Fruit fly (Drosophila melanogaster) whole organism, prepupa: ENCODE data around the gene CG17806.

ENCODE experiments used
- Blimp-1 ChIP-seq: fragments of 200-800 bp; sonication (Bioruptor generic); optimal IDR thresholded peaks from 3 replicates; lab custom pipeline; 2017; ENCODE audit warnings: missing biosample characterization, missing genetic modification characterization, mild to moderate bottlenecking, moderate library complexity, missing genetic modification reagents
- CG10631 ChIP-seq: fragments of 200-800 bp; sonication (Bioruptor generic); optimal IDR thresholded peaks from 2 replicates; lab custom pipeline; 2016; ENCODE audit warnings: missing biosample characterization, missing genetic modification characterization
- CG11294 ChIP-seq: fragments of 200-800 bp; sonication (Bioruptor generic); IDR thresholded peaks from 2 replicates; pipeline ENCODE4 v1.3.6; 2022; ENCODE audit warnings: missing biosample characterization, missing genetic modification characterization
- CG11762 ChIP-seq: fragments of 200-800 bp; sonication (Bioruptor generic); optimal IDR thresholded peaks from 3 replicates; lab custom pipeline; 2016; ENCODE audit warnings: missing biosample characterization, missing genetic modification characterization; ENCODE audit not compliant: insufficient read depth
- CG11902 ChIP-seq: fragments of 200-800 bp; sonication (Bioruptor generic); optimal IDR thresholded peaks from 3 replicates; lab custom pipeline; 2016; ENCODE audit warnings: missing biosample characterization, missing genetic modification characterization
- CG16779 ChIP-seq: fragments of 200-800 bp; sonication (Bioruptor generic); optimal IDR thresholded peaks from 3 replicates; lab custom pipeline; 2017; ENCODE audit warnings: missing biosample characterization, mild to moderate bottlenecking, missing genetic modification characterization
- CG3032 ChIP-seq: fragments of 200-800 bp; optimal IDR thresholded peaks from 2 replicates; lab custom pipeline; 2019; ENCODE audit warnings: missing biosample characterization, mild to moderate bottlenecking, missing genetic modification characterization, moderate library complexity
- CG31627 ChIP-seq: fragments of 200-800 bp; sonication (Bioruptor generic); optimal IDR thresholded peaks from 3 replicates; lab custom pipeline; 2016; ENCODE audit warnings: missing biosample characterization, missing genetic modification characterization
- CG32006 ChIP-seq: fragments of 200-800 bp; sonication (Bioruptor generic); optimal IDR thresholded peaks from 3 replicates; lab custom pipeline; 2017; ENCODE audit warnings: missing biosample characterization, mild to moderate bottlenecking, missing genetic modification characterization
- CG34406 ChIP-seq: fragments of 200-800 bp; sonication (Bioruptor generic); optimal IDR thresholded peaks from 3 replicates; lab custom pipeline; 2016; ENCODE audit warnings: missing biosample characterization, missing genetic modification characterization
- CG3919 ChIP-seq: fragments of 200-800 bp; sonication (Bioruptor generic); optimal IDR thresholded peaks from 3 replicates; lab custom pipeline; 2016; ENCODE audit warnings: missing biosample characterization, missing genetic modification characterization
- CG4318 ChIP-seq: fragments of 200-800 bp; sonication (Bioruptor generic); optimal IDR thresholded peaks from 3 replicates; lab custom pipeline; 2017; ENCODE audit warnings: missing biosample characterization, mild to moderate bottlenecking, missing genetic modification characterization
- CG6808 ChIP-seq: fragments of 200-800 bp; sonication (Bioruptor generic); optimal IDR thresholded peaks from 3 replicates; lab custom pipeline; 2017; ENCODE audit warnings: missing biosample characterization, missing genetic modification characterization, mild to moderate bottlenecking, moderate library complexity, missing genetic modification reagents
- CG6854 ChIP-seq: fragments of 200-800 bp; sonication (Bioruptor generic); optimal IDR thresholded peaks from 2 replicates; lab custom pipeline; 2017; ENCODE audit warnings: missing biosample characterization, mild to moderate bottlenecking, missing genetic modification characterization
- CG8119 ChIP-seq: fragments of 200-800 bp; sonication (Bioruptor generic); IDR thresholded peaks from 3 replicates; pipeline ENCODE4 v1.3.6; 2022; ENCODE audit warnings: missing biosample characterization, missing genetic modification characterization
- CG8319 ChIP-seq: fragments of 200-800 bp; sonication (Bioruptor generic); optimal IDR thresholded peaks from 3 replicates; lab custom pipeline; 2016; ENCODE audit warnings: missing biosample characterization, missing genetic modification characterization
- CG8632 ChIP-seq: fragments of 200-800 bp; sonication (Bioruptor generic); optimal IDR thresholded peaks from 3 replicates; lab custom pipeline; 2016; ENCODE audit warnings: missing biosample characterization, missing genetic modification characterization
- CG9139 ChIP-seq: fragments of 200-800 bp; sonication (Bioruptor generic); optimal IDR thresholded peaks from 3 replicates; lab custom pipeline; 2017; ENCODE audit warnings: missing biosample characterization, mild to moderate bottlenecking, missing genetic modification characterization
- Eip75B ChIP-seq: fragments of 200-800 bp; sonication (Bioruptor generic); optimal IDR thresholded peaks from 3 replicates; lab custom pipeline; 2016; ENCODE audit warnings: missing biosample characterization, missing genetic modification characterization
- Eip78C ChIP-seq: fragments of 200-800 bp; sonication (Bioruptor generic); peaks from one replicate; lab custom pipeline; 2016; ENCODE audit warnings: missing biosample characterization, missing genetic modification characterization
- Eip93F ChIP-seq: fragments of 200-800 bp; sonication (Bioruptor generic); optimal IDR thresholded peaks from 2 replicates; lab custom pipeline; 2016; ENCODE audit warnings: missing biosample characterization, mild to moderate bottlenecking, missing genetic modification characterization
- Ets21C ChIP-seq: fragments of 200-800 bp; sonication (Bioruptor generic); optimal IDR thresholded peaks from 3 replicates; lab custom pipeline; 2016; ENCODE audit warnings: missing biosample characterization, missing genetic modification characterization
- Gug ChIP-seq: fragments of 200-800 bp; sonication (Bioruptor generic); IDR thresholded peaks from 2 replicates; pipeline ENCODE4 v1.3.6; 2022; ENCODE audit warnings: missing biosample characterization, missing genetic modification characterization
- Hr38 ChIP-seq: sonication (Bioruptor generic); optimal IDR thresholded peaks from 2 replicates; lab custom pipeline; 2016; ENCODE audit warnings: missing biosample characterization, missing genetic modification characterization
- Hr4 ChIP-seq: fragments of 200-800 bp; sonication (Bioruptor generic); optimal IDR thresholded peaks from 3 replicates; lab custom pipeline; 2016; ENCODE audit warnings: missing biosample characterization, missing genetic modification characterization
- Lpt ChIP-seq: fragments of 200-800 bp; sonication (Bioruptor generic); optimal IDR thresholded peaks from 3 replicates; lab custom pipeline; 2016; ENCODE audit warnings: missing biosample characterization, missing genetic modification characterization
- Met ChIP-seq: fragments of 200-800 bp; sonication (Bioruptor generic); optimal IDR thresholded peaks from 3 replicates; lab custom pipeline; 2016; ENCODE audit warnings: missing biosample characterization, missing genetic modification characterization
- OdsH ChIP-seq: fragments of 200-800 bp; sonication (Bioruptor generic); optimal IDR thresholded peaks from 3 replicates; lab custom pipeline; 2016; ENCODE audit warnings: missing biosample characterization, missing genetic modification characterization
- Smox ChIP-seq: fragments of 200-800 bp; sonication (Bioruptor generic); optimal IDR thresholded peaks from 3 replicates; lab custom pipeline; 2016; ENCODE audit warnings: missing biosample characterization, missing genetic modification characterization
- Sox102F ChIP-seq: fragments of 200-800 bp; sonication (Bioruptor generic); optimal IDR thresholded peaks from 2 replicates; lab custom pipeline; 2016; ENCODE audit warnings: missing biosample characterization, mild to moderate bottlenecking, missing genetic modification characterization
- Sox14 ChIP-seq: fragments of 200-800 bp; sonication (Bioruptor generic); optimal IDR thresholded peaks from 3 replicates; lab custom pipeline; 2016; ENCODE audit warnings: missing biosample characterization, missing genetic modification characterization
- Sox15 ChIP-seq: fragments of 200-800 bp; sonication (Bioruptor generic); optimal IDR thresholded peaks from 3 replicates; lab custom pipeline; 2016; ENCODE audit warnings: missing biosample characterization, missing genetic modification characterization
- achi ChIP-seq: fragments of 200-800 bp; sonication (Bioruptor generic); optimal IDR thresholded peaks from 3 replicates; lab custom pipeline; 2016; ENCODE audit warnings: missing biosample characterization, missing genetic modification characterization
- acj6 ChIP-seq: fragments of 200-800 bp; sonication (Bioruptor generic); optimal IDR thresholded peaks from 3 replicates; lab custom pipeline; 2016; ENCODE audit warnings: missing biosample characterization, missing genetic modification characterization
- cyc ChIP-seq: fragments of 200-800 bp; sonication (Bioruptor generic); optimal IDR thresholded peaks from 3 replicates; lab custom pipeline; 2016; ENCODE audit warnings: missing biosample characterization, missing genetic modification characterization
- dac ChIP-seq: fragments of 200-800 bp; sonication (Bioruptor generic); optimal IDR thresholded peaks from 2 replicates; lab custom pipeline; 2017; ENCODE audit warnings: missing biosample characterization, mild to moderate bottlenecking, missing genetic modification characterization
- dsx ChIP-seq: fragments of 200-800 bp; optimal IDR thresholded peaks from 3 replicates; lab custom pipeline; 2019; ENCODE audit warnings: missing biosample characterization, mild to moderate bottlenecking, missing genetic modification characterization, moderate library complexity; ENCODE audit not compliant: poor library complexity, severe bottlenecking
- eg ChIP-seq: fragments of 200-800 bp; sonication (Bioruptor generic); IDR thresholded peaks from 3 replicates; pipeline ENCODE4 v1.3.6; 2022; ENCODE audit warnings: missing biosample characterization, missing genetic modification characterization
- esn ChIP-seq: fragments of 200-800 bp; sonication (Bioruptor generic); optimal IDR thresholded peaks from 2 replicates; lab custom pipeline; 2016; ENCODE audit warnings: missing biosample characterization, mild to moderate bottlenecking, missing genetic modification characterization, moderate library complexity
- fd59A ChIP-seq: fragments of 200-800 bp; sonication (Bioruptor generic); optimal IDR thresholded peaks from 2 replicates; lab custom pipeline; 2017; ENCODE audit warnings: missing biosample characterization, mild to moderate bottlenecking, missing genetic modification characterization, missing genetic modification reagents
- fd85E ChIP-seq: fragments of 200-800 bp; sonication (Bioruptor generic); optimal IDR thresholded peaks from 3 replicates; lab custom pipeline; 2016; ENCODE audit warnings: missing biosample characterization, missing genetic modification characterization
- fkh ChIP-seq: fragments of 200-800 bp; sonication (Bioruptor generic); optimal IDR thresholded peaks from 3 replicates; lab custom pipeline; 2017; ENCODE audit warnings: missing biosample characterization, mild to moderate bottlenecking, missing genetic modification characterization, moderate library complexity
- lz ChIP-seq: fragments of 200-800 bp; sonication (Bioruptor generic); optimal IDR thresholded peaks from 3 replicates; lab custom pipeline; 2016; ENCODE audit warnings: missing biosample characterization, missing genetic modification characterization
- net ChIP-seq: fragments of 200-800 bp; sonication (Bioruptor generic); optimal IDR thresholded peaks from 3 replicates; lab custom pipeline; 2016; ENCODE audit warnings: missing biosample characterization, missing genetic modification characterization
- pdm3 ChIP-seq: fragments of 200-800 bp; sonication (Bioruptor generic); optimal IDR thresholded peaks from 3 replicates; lab custom pipeline; 2016; ENCODE audit warnings: missing biosample characterization, missing genetic modification characterization
- salr ChIP-seq, 2 experiments: fragments of 200-800 bp; sonication (Bioruptor generic); optimal IDR thresholded peaks; 3 replicates each; lab custom pipeline; 2016 to 2018; ENCODE audit warnings: missing biosample characterization in 2 of 2, missing genetic modification characterization in 2 of 2, mild to moderate bottlenecking in 1 of 2
- spab ChIP-seq: fragments of 200-800 bp; sonication (Bioruptor generic); optimal IDR thresholded peaks from 2 replicates; lab custom pipeline; 2017; ENCODE audit warnings: missing biosample characterization, mild to moderate bottlenecking, missing genetic modification characterization, missing genetic modification reagents
- ss ChIP-seq, 2 experiments: fragments of 200-800 bp; sonication (Bioruptor generic); optimal IDR thresholded peaks; 2 replicates in 1 of 2; 3 replicates in 1 of 2; lab custom pipeline; 2017 to 2018; ENCODE audit warnings: mild to moderate bottlenecking in 2 of 2, missing biosample characterization in 2 of 2, missing genetic modification characterization in 2 of 2, moderate library complexity in 1 of 2
- svp ChIP-seq: fragments of 200-800 bp; sonication (Bioruptor generic); peaks from one replicate; lab custom pipeline; 2016; ENCODE audit warnings: missing biosample characterization, missing genetic modification characterization
- topi ChIP-seq: fragments of 200-800 bp; sonication (Bioruptor generic); optimal IDR thresholded peaks from 3 replicates; lab custom pipeline; 2016; ENCODE audit warnings: missing biosample characterization, missing genetic modification characterization
- vri ChIP-seq: fragments of 200-800 bp; sonication (Bioruptor generic); optimal IDR thresholded peaks from 3 replicates; lab custom pipeline; 2016; ENCODE audit warnings: missing biosample characterization, mild to moderate bottlenecking, missing genetic modification characterization

Gene CG17806

dm6 chr3R:17810951-17811706 lies 8.1 kb upstream of the CG17806 start, which contains the start of the genes Alg1 and tinc:
Gene Alg1, minus strand, starts transcription at chr3R:17811134.
Gene tinc, plus strand, starts transcription at chr3R:17811541.
- TF ChIP-seq Lpt (GFP tag; lab: Kevin White, UChicago) (no peak), eg (peak; percentile 84), cyc (GFP tag; lab: Kevin White, UChicago) (peak; percentile 45), CG34406 (GFP tag; lab: Kevin White, UChicago) (no peak), CG3919 (GFP tag; lab: Kevin White, UChicago) (peak; percentile 59), Eip93F (GFP tag; lab: Kevin White, UChicago) (no peak), CG8319 (GFP tag; lab: Kevin White, UChicago) (no peak), CG3032 (tag; lab: Kevin White, UChicago) (peak; percentile 76), Sox15 (GFP tag; lab: Kevin White, UChicago) (peak; percentile 38), esn (GFP tag; lab: Kevin White, UChicago) (peak; percentile 73), Eip78C (GFP tag; lab: Kevin White, UChicago) (peak; percentile 85), Sox14 (GFP tag; lab: Kevin White, UChicago) (peak; percentile 4), Gug (GFP tag; lab: Robert Waterston, UW) (peak; percentile 61), CG11902 (GFP tag; lab: Kevin White, UChicago) (peak; percentile 23), Blimp-1 (GFP tag; lab: Kevin White, UChicago) (no peak), vri (GFP tag; lab: Kevin White, UChicago) (no peak), Ets21C (GFP tag; lab: Kevin White, UChicago) (no peak), svp (GFP tag; lab: Kevin White, UChicago) (no peak), CG6808 (GFP tag; lab: Kevin White, UChicago) (no peak), CG11294 (GFP tag; lab: Robert Waterston, UW) (no peak), topi (GFP tag; lab: Kevin White, UChicago) (no peak), OdsH (no peak), pdm3 (GFP tag; lab: Kevin White, UChicago) (no peak), dac (GFP tag; lab: Kevin White, UChicago) (no peak), CG16779 (tag; lab: Kevin White, UChicago) (no peak), acj6 (GFP tag; lab: Kevin White, UChicago) (no peak), CG8632 (no peak), Hr4 (GFP tag; lab: Kevin White, UChicago) (no peak), Sox102F (GFP tag; lab: Kevin White, UChicago) (no peak), CG31627 (peak; percentile 53), Met (GFP tag; lab: Kevin White, UChicago) (no peak), salr (GFP tag; optimal IDR thresholded peaks at IDR 0.05; lab: Kevin White, UChicago) (no peak), CG11762 (GFP tag; lab: Kevin White, UChicago) (no peak), Eip75B (GFP tag; lab: Kevin White, UChicago) (no peak), CG10631 (GFP tag; lab: Kevin White, UChicago) (no peak), Hr38 (no peak), CG9139 (GFP tag; lab: Kevin White, UChicago) (no peak), CG32006 (GFP tag; lab: Kevin White, UChicago) (no peak), lz (peak; percentile 57), spab (GFP tag; lab: Kevin White, UChicago) (no peak), CG8119 (GFP tag; lab: Robert Waterston, UW) (peak; percentile 69; the same call in 2 of the 3 replicates), fkh (GFP tag; lab: Kevin White, UChicago) (no peak), fd85E (no peak), CG6854 (GFP tag; lab: Kevin White, UChicago) (no peak), dsx (GFP tag; lab: Kevin White, UChicago) (peak; percentile 63), Smox (GFP tag; lab: Kevin White, UChicago) (no peak), net (GFP tag; lab: Kevin White, UChicago) (no peak), fd59A (GFP tag; lab: Kevin White, UChicago) (no peak), achi (GFP tag; lab: Kevin White, UChicago) (no peak), ss (GFP tag; optimal IDR thresholded peaks at IDR 0.05; lab: Kevin White, UChicago) (no peak), CG4318 (GFP tag; lab: Kevin White, UChicago) (no peak)
